Worm (Caenorhabditis elegans) whole organism, L2 larva: ENCODE measurements around the gene ran-1.

ENCODE experiments used
- C34F6.9 ChIP-seq: fragments of 150-350 bp; optimal IDR thresholded peaks from 2 replicates; lab custom pipeline; 2014; ENCODE audit warnings: missing biosample characterization, missing genetic modification characterization
- F13H6.1 ChIP-seq: sonication (generic microtip); optimal IDR thresholded peaks from 2 replicates; lab custom pipeline; 2016; ENCODE audit warnings: missing genetic modification characterization, missing compliant biosample characterization
- R02D3.7 ChIP-seq: fragments of 150-350 bp; optimal IDR thresholded peaks from 2 replicates; lab custom pipeline; 2014; ENCODE audit warnings: missing biosample characterization, missing genetic modification characterization
- ZK546.5 ChIP-seq: sonication (generic microtip); optimal IDR thresholded peaks from 2 replicates; lab custom pipeline; 2017; ENCODE audit warnings: missing biosample characterization, missing genetic modification characterization
- ama-1 ChIP-seq: fragments of 150-350 bp; optimal IDR thresholded peaks from 2 replicates; lab custom pipeline; 2018; ENCODE audit warnings: inconsistent platforms
- blmp-1 ChIP-seq: sonication (generic microtip); optimal IDR thresholded peaks from 2 replicates; lab custom pipeline; 2017; ENCODE audit warnings: missing genetic modification characterization, mild to moderate bottlenecking, missing compliant biosample characterization, antibody characterized with exemption, moderate library complexity; ENCODE audit not compliant: insufficient read depth
- ceh-16 ChIP-seq: fragments of 150-350 bp; optimal IDR thresholded peaks from 2 replicates; lab custom pipeline; 2014; ENCODE audit warnings: missing biosample characterization, missing genetic modification characterization
- crh-2 ChIP-seq: sonication (generic microtip); optimal IDR thresholded peaks from 2 replicates; lab custom pipeline; 2017; ENCODE audit warnings: missing biosample characterization, missing genetic modification characterization
- dmd-4 ChIP-seq: sonication (generic microtip); optimal IDR thresholded peaks from 2 replicates; lab custom pipeline; 2017; ENCODE audit warnings: missing biosample characterization, missing genetic modification characterization
- elt-3 ChIP-seq: sonication (generic microtip); optimal IDR thresholded peaks from 2 replicates; lab custom pipeline; 2017; ENCODE audit warnings: missing biosample characterization, missing genetic modification characterization
- fos-1 ChIP-seq: fragments of 150-350 bp; optimal IDR thresholded peaks from 2 replicates; lab custom pipeline; 2014; ENCODE audit warnings: missing biosample characterization, missing genetic modification characterization
- gmeb-1 ChIP-seq: fragments of 150-350 bp; optimal IDR thresholded peaks from 2 replicates; lab custom pipeline; 2014; ENCODE audit warnings: missing biosample characterization, missing genetic modification characterization
- lin-11 ChIP-seq: fragments of 150-350 bp; sonication (generic microtip); optimal IDR thresholded peaks from 2 replicates; lab custom pipeline; 2014; ENCODE audit warnings: missing biosample characterization, missing genetic modification characterization, inconsistent platforms, mixed read lengths
- lin-39 ChIP-seq: fragments of 150-350 bp; optimal IDR thresholded peaks from 2 replicates; lab custom pipeline; 2014; ENCODE audit warnings: missing biosample characterization, missing genetic modification reagents, missing genetic modification characterization
- lsy-2 ChIP-seq, 2 experiments: fragments of 150-350 bp in 1 of 2; sonication (generic microtip) in 1 of 2; optimal IDR thresholded peaks; 2 replicates each; lab custom pipeline; 2014 to 2017; ENCODE audit warnings: missing biosample characterization in 2 of 2, missing genetic modification characterization in 2 of 2
- mab-5 ChIP-seq: fragments of 150-350 bp; optimal IDR thresholded peaks from 2 replicates; lab custom pipeline; 2014; ENCODE audit warnings: missing biosample characterization, missing genetic modification characterization
- nhr-11 ChIP-seq: fragments of 150-350 bp; optimal IDR thresholded peaks from 2 replicates; lab custom pipeline; 2014; ENCODE audit warnings: missing biosample characterization, missing genetic modification characterization
- nhr-129 ChIP-seq: fragments of 150-350 bp; optimal IDR thresholded peaks from 2 replicates; lab custom pipeline; 2014; ENCODE audit warnings: missing biosample characterization, missing genetic modification characterization
- nhr-21 ChIP-seq: fragments of 150-350 bp; optimal IDR thresholded peaks from 2 replicates; lab custom pipeline; 2014; ENCODE audit warnings: missing biosample characterization, missing genetic modification characterization
- nhr-23 ChIP-seq: fragments of 150-350 bp; optimal IDR thresholded peaks from 2 replicates; lab custom pipeline; 2014; ENCODE audit warnings: missing biosample characterization, missing genetic modification reagents, missing genetic modification characterization
- nhr-25 ChIP-seq: fragments of 150-350 bp; sonication (generic microtip); optimal IDR thresholded peaks from 3 replicates; lab custom pipeline; 2014; ENCODE audit warnings: missing biosample characterization, missing genetic modification characterization
- nhr-6 ChIP-seq: fragments of 150-350 bp; optimal IDR thresholded peaks from 2 replicates; lab custom pipeline; 2014; ENCODE audit warnings: missing biosample characterization, missing genetic modification characterization
- sem-4 ChIP-seq: fragments of 150-350 bp; optimal IDR thresholded peaks from 2 replicates; lab custom pipeline; 2014; ENCODE audit warnings: missing biosample characterization, missing genetic modification reagents, missing genetic modification characterization
- skn-1 ChIP-seq: sonication (generic microtip); optimal IDR thresholded peaks from 2 replicates; lab custom pipeline; 2017; ENCODE audit warnings: missing biosample characterization, missing genetic modification characterization
- sma-3 ChIP-seq: sonication (generic microtip); optimal IDR thresholded peaks from 2 replicates; lab custom pipeline; 2016; ENCODE audit warnings: missing genetic modification reagents, missing genetic modification characterization, missing compliant biosample characterization
- sma-9 ChIP-seq, 2 experiments: fragments of 150-350 bp in 1 of 2; sonication (generic microtip) in 1 of 2; optimal IDR thresholded peaks; 2 replicates each; lab custom pipeline; 2014 to 2016; ENCODE audit warnings: missing genetic modification characterization in 2 of 2, mild to moderate bottlenecking in 1 of 2, missing biosample characterization in 1 of 2, missing compliant biosample characterization in 1 of 2, missing genetic modification reagents in 1 of 2, moderate library complexity in 1 of 2
- snpc-4 ChIP-seq: fragments of 150-350 bp; optimal IDR thresholded peaks from 2 replicates; lab custom pipeline; 2014; ENCODE audit warnings: missing biosample characterization, missing genetic modification characterization
- unc-39 ChIP-seq: fragments of 150-350 bp; optimal IDR thresholded peaks from 2 replicates; lab custom pipeline; 2014; ENCODE audit warnings: missing biosample characterization, missing genetic modification characterization
- unc-55 ChIP-seq: fragments of 150-350 bp; sonication (generic microtip); optimal IDR thresholded peaks from 3 replicates; lab custom pipeline; 2014; ENCODE audit warnings: missing biosample characterization, missing genetic modification reagents, missing genetic modification characterization
- unc-62 ChIP-seq: fragments of 150-350 bp; optimal IDR thresholded peaks from 2 replicates; lab custom pipeline; 2014; ENCODE audit warnings: missing biosample characterization, missing genetic modification reagents, missing genetic modification characterization
- zag-1 ChIP-seq: fragments of 150-350 bp; optimal IDR thresholded peaks from 2 replicates; lab custom pipeline; 2014; ENCODE audit warnings: missing biosample characterization, missing genetic modification characterization
- ztf-4 ChIP-seq: fragments of 150-350 bp; optimal IDR thresholded peaks from 2 replicates; lab custom pipeline; 2014; ENCODE audit warnings: missing biosample characterization, missing genetic modification characterization

The ran-1 gene

DNA sequence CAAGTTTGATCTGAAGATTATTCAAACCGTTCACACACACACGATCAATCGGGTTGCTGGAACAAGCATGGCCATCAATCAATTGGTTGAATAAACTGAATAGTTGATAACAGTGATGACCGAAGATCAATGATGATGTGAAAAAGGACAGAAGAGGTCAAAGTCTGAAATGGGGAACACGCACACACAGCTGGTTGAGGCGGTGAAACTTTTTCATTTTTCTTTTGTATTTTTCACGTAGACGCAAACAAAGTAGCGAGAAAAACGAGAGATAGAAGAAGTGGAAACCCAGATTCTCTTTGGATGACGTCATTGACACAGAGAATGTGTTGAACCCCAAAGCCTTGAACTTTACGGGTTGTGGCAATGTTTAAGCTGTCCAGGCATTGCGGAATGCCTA, 30.0 kb downstream of the ran-1 start (continued):
- TF ChIP-seq nhr-21 (tag; lab: Kevin White, UChicago) (peak; percentile 96), snpc-4 (no peak), nhr-23 (tag; lab: Kevin White, UChicago) (no peak), ZK546.5 (tag; lab: Kevin White, UChicago) (no peak), dmd-4 (tag; lab: Kevin White, UChicago) (no peak), skn-1 (tag; lab: Kevin White, UChicago) (no peak), C34F6.9 (tag; lab: Kevin White, UChicago) (peak; percentile 46), nhr-6 (tag; lab: Kevin White, UChicago) (peak; percentile 20), lin-39 (tag; lab: Kevin White, UChicago) (no peak), unc-62 (GFP tag; lab: Kevin White, UChicago) (no peak), ama-1 (lab: Kevin White, UChicago) (no peak)
- TF ChIP-seq, all 48 proteins: peak for 18

DNA sequence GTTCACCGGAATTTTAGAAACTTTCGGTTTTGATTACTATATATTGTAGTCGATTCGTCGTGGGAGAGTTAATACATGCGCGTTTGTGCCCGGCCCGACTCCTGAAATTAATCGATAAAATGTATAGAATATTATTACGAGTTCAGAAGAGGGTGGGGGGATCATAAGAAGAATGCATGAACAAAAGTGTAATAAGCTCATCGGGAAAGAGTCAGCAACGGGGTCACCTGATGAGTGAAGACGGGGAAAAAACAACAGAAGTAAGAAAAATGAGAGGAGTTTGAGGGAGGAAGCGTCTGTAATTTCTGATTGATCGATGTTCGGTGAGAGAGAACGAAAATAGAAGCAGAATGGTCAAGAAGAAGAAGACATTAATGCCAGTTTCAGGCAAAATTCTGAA, 31.4 kb downstream of the ran-1 start, which contains the start of gene W09D10.4:
Gene W09D10.4, minus strand, starts transcription at position 101 of the 400 bp plus-strand sequence.
- TF ChIP-seq F13H6.1 (tag; lab: Kevin White, UChicago) (peak; percentile 20), nhr-129 (tag; lab: Kevin White, UChicago) (peak; percentile 10), R02D3.7 (tag; lab: Kevin White, UChicago) (no peak), lsy-2 (tag; optimal IDR thresholded peaks at IDR 0.05; lab: Kevin White, UChicago) (no peak), gmeb-1 (tag; lab: Kevin White, UChicago) (no peak), sma-9 (GFP tag; optimal IDR thresholded peaks at IDR 0.05; lab: Kevin White, UChicago) (peak; percentile 32), sma-9 (tag; optimal IDR thresholded peaks at IDR 0.05; lab: Kevin White, UChicago) (no peak)
- TF ChIP-seq, all 48 proteins: peak for 3

DNA sequence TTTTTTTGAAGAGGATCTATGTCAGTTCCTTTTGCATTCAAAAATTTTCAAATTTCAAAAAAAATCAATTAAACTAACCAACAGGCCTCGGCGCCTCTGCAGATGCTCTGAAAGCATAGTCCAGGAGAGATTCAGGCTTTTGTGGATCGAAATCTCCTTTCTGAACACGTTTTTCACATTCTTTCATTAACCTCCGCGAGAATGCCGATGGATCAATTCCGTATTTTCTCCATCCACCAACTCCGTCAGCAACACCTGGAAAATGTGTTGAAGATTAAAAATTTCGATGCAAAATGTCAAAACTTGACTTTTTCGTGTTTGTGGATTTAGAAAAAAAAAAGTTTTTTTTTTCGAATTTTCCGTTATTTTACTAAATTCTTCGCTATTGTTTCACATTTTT, 33.0 kb downstream of the ran-1 start:
- TF ChIP-seq sma-3 (GFP tag; lab: Kevin White, UChicago) (no peak), nhr-25 (tag; lab: Kevin White, UChicago) (no peak), ztf-4 (no peak)

DNA sequence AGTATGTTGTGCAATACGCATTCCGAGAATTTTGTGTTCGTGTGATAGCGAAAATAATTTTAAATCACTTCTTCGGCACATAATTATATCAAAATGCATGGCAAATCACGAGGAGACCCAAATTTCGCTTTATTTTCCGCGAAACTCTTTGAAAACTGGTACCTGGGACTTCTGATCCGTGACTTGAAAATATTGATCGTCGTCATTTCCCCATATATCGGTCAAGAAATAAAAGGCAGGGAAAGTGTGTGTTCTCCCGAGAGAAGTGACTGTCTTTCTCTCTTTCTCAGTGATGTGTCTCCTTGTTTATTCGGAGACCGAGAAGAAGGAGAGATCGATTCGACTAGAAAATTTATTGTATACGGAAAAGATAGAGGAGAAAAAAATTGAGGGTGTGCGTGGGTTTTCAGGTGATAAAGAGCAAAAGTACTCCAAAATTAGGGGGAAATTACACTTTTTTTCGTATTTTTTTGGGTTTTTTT, 36.3 kb downstream of the ran-1 start, which contains the start of gene W09D10.5:
Gene W09D10.5, minus strand, starts transcription at position 345 of the 482 bp plus-strand sequence.
- TF ChIP-seq fos-1 (tag; lab: Kevin White, UChicago): peak; percentile 70
- TF ChIP-seq sem-4: no peak
- no peak for TF ChIP-seq snpc-4
- no peak for TF ChIP-seq lin-39 (tag; lab: Kevin White, UChicago)
- TF ChIP-seq nhr-6 (tag; lab: Kevin White, UChicago): peak; percentile 3
- TF ChIP-seq nhr-21 (tag; lab: Kevin White, UChicago): peak; percentile 34
- peak; percentile 16 for TF ChIP-seq ama-1 (lab: Kevin White, UChicago)
- TF ChIP-seq nhr-129 (tag; lab: Kevin White, UChicago): peak; percentile 26
- peak; percentile 48 for TF ChIP-seq sma-3 (GFP tag; lab: Kevin White, UChicago)
- no peak for TF ChIP-seq mab-5 (tag; lab: Kevin White, UChicago)
- TF ChIP-seq elt-3 (tag; lab: Kevin White, UChicago): no peak
- peak; percentile 4 for TF ChIP-seq F13H6.1 (tag; lab: Kevin White, UChicago)
- peak; percentile 24 for TF ChIP-seq ceh-16 (tag; lab: Kevin White, UChicago)
- TF ChIP-seq ztf-4: peak; percentile 32
- TF ChIP-seq lsy-2 (tag; optimal IDR thresholded peaks at IDR 0.05; lab: Kevin White, UChicago): peak in 1 of 2 experiments; percentile 36
- no peak for TF ChIP-seq blmp-1 (tag; lab: Kevin White, UChicago)
- TF ChIP-seq, all 48 proteins: peak for 10

DNA sequence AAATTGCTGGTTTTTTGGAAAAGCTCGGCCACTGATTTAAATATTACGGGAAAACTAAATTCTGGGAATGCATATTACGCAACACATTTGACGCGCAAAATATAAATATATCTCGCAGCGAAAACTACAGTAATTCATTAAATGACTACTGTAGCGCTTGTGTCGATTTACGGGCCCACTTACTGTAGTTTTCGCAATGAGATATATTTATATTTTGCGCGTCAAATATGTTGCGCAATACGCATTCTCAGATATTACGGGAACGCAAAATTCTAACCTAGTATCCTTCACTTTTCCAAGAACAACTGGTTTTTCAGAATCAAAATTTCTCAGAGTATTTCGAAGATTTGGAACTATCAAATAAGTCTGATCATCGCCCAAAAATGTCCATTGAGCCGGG, 37.9 kb downstream of the ran-1 start:
- TF ChIP-seq ZK546.5 (tag; lab: Kevin White, UChicago) (no peak), lin-11 (no peak), sma-9 (GFP tag; optimal IDR thresholded peaks at IDR 0.05; lab: Kevin White, UChicago) (no peak), sma-9 (tag; optimal IDR thresholded peaks at IDR 0.05; lab: Kevin White, UChicago) (no peak), unc-39 (tag; lab: Kevin White, UChicago) (no peak), elt-3 (tag; lab: Kevin White, UChicago) (no peak), nhr-11 (tag; lab: Kevin White, UChicago) (no peak), crh-2 (tag; lab: Kevin White, UChicago) (no peak), fos-1 (tag; lab: Kevin White, UChicago) (no peak), snpc-4 (no peak), unc-55 (no peak), nhr-6 (tag; lab: Kevin White, UChicago) (no peak), ama-1 (lab: Kevin White, UChicago) (no peak), lin-39 (tag; lab: Kevin White, UChicago) (no peak), gmeb-1 (tag; lab: Kevin White, UChicago) (no peak), nhr-21 (tag; lab: Kevin White, UChicago) (no peak), zag-1 (tag; lab: Kevin White, UChicago) (no peak), R02D3.7 (tag; lab: Kevin White, UChicago) (no peak), unc-62 (GFP tag; lab: Kevin White, UChicago) (no peak)
